Worm (Caenorhabditis elegans) whole organism, L1 larva: ENCODE measurements around the gene tag-115.

Experiments
- C16A3.4 ChIP-seq: fragments of 150-350 bp; optimal IDR thresholded peaks from 2 replicates; lab custom pipeline; 2014; ENCODE audit warnings: missing biosample characterization, missing genetic modification characterization
- ama-1 ChIP-seq: fragments of 150-350 bp; optimal IDR thresholded peaks from 2 replicates; lab custom pipeline; 2014
- ceh-82 ChIP-seq, 3 experiments: fragments of 150-350 bp in 1 of 3; sonication (generic microtip) in 2 of 3; optimal IDR thresholded peaks; 2 replicates each; lab custom pipeline; 2014 to 2017; ENCODE audit warnings: missing biosample characterization in 3 of 3, missing genetic modification characterization in 3 of 3
- lin-35 ChIP-seq, 2 experiments: fragments of 150-350 bp; optimal IDR thresholded peaks; 2 replicates each; lab custom pipeline; 2014; ENCODE audit warnings: missing biosample characterization in 2 of 2, missing genetic modification characterization in 2 of 2, missing genetic modification reagents in 2 of 2
- lin-39 ChIP-seq: fragments of 150-350 bp; optimal IDR thresholded peaks from 2 replicates; lab custom pipeline; 2014; ENCODE audit warnings: missing biosample characterization, missing genetic modification reagents, missing genetic modification characterization
- lsy-2 ChIP-seq, 2 experiments: fragments of 150-350 bp; optimal IDR thresholded peaks; 2 replicates each; lab custom pipeline; 2014; ENCODE audit warnings: missing biosample characterization in 2 of 2, missing genetic modification characterization in 2 of 2
- mdl-1 ChIP-seq, 2 experiments: fragments of 150-350 bp; optimal IDR thresholded peaks; 2 replicates each; lab custom pipeline; 2014 to 2017; ENCODE audit warnings: missing biosample characterization in 2 of 2, missing genetic modification characterization in 2 of 2, inconsistent platforms in 1 of 2
- mef-2 ChIP-seq: fragments of 150-350 bp; optimal IDR thresholded peaks from 2 replicates; lab custom pipeline; 2014; ENCODE audit warnings: missing biosample characterization, missing genetic modification characterization
- nhr-12 ChIP-seq: sonication (generic microtip); optimal IDR thresholded peaks from 2 replicates; lab custom pipeline; 2017; ENCODE audit warnings: missing biosample characterization, missing genetic modification characterization
- nhr-237 ChIP-seq: fragments of 150-350 bp; optimal IDR thresholded peaks from 2 replicates; lab custom pipeline; 2014; ENCODE audit warnings: missing biosample characterization, missing genetic modification characterization
- pqm-1 ChIP-seq: sonication (generic microtip); optimal IDR thresholded peaks from 3 replicates; lab custom pipeline; 2017; ENCODE audit warnings: missing biosample characterization, missing genetic modification characterization
- skn-1 ChIP-seq: fragments of 150-350 bp; optimal IDR thresholded peaks from 2 replicates; lab custom pipeline; 2014; ENCODE audit warnings: missing biosample characterization, missing genetic modification characterization
- snpc-4 ChIP-seq: fragments of 150-350 bp; optimal IDR thresholded peaks from 2 replicates; lab custom pipeline; 2014; ENCODE audit warnings: missing biosample characterization, missing genetic modification characterization
- unc-62 ChIP-seq: fragments of 150-350 bp; optimal IDR thresholded peaks from 2 replicates; lab custom pipeline; 2014; ENCODE audit warnings: missing biosample characterization, missing genetic modification reagents, missing genetic modification characterization

DNA sequence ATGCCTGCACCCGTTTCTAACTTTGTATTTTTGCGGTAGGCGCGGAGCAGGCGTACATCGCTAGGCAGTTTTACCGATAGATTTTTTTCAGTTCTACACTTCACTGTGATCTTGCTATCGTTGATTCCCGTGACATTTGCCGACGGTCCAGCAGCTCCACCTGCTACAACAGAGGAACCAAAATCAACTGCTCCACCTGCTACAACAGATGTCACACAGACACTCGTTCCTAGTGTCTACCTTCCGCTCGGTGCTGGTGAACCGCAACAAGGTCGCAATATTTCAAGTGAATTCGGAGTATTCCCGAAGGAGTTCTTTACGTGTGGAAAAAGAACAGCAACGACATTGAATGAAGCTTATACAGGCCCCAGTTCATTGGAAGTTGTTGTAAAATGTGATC is 49.1 kb downstream of the tag-115 start:
- no peak for TF ChIP-seq nhr-12
- no peak for TF ChIP-seq ceh-82 (tag; optimal IDR thresholded peaks at IDR 0.05; lab: Kevin White, UChicago)
- no peak for TF ChIP-seq C16A3.4 (tag; lab: Kevin White, UChicago)
- TF ChIP-seq pqm-1 (tag; lab: Kevin White, UChicago), result no peak
- TF ChIP-seq snpc-4 (tag; lab: Kevin White, UChicago), result no peak
- TF ChIP-seq mdl-1 (tag; optimal IDR thresholded peaks at IDR 0.05; lab: Kevin White, UChicago), result no peak
- TF ChIP-seq skn-1 (tag; lab: Kevin White, UChicago), result no peak
- TF ChIP-seq unc-62 (GFP tag; lab: Kevin White, UChicago), result no peak
- TF ChIP-seq lsy-2 (tag; optimal IDR thresholded peaks at IDR 0.05; lab: Kevin White, UChicago), result no peak
- no peak for TF ChIP-seq lin-35 (GFP tag; optimal IDR thresholded peaks at IDR 0.05; lab: Kevin White, UChicago)
- TF ChIP-seq mef-2 (tag; lab: Kevin White, UChicago), result no peak
- no peak for TF ChIP-seq nhr-237
- TF ChIP-seq ama-1 (lab: Kevin White, UChicago), result no peak
- TF ChIP-seq lin-39 (tag; lab: Kevin White, UChicago), result no peak
